Fruit fly (Drosophila melanogaster): ENCODE data around the gene CG4119.

CG4119 gene

dm6 chrX:5649998-5650397, 15.9 kb upstream of the CG4119 start:
- TF ChIP-seq h (optimal IDR thresholded peaks at IDR 0.05) (no peak), Myc (optimal IDR thresholded peaks at IDR 0.05) (no peak), ttk (optimal IDR thresholded peaks at IDR 0.05) (no peak), insv (optimal IDR thresholded peaks at IDR 0.05) (no peak), psq (optimal IDR thresholded peaks at IDR 0.05) (no peak), Sin3A (optimal IDR thresholded peaks at IDR 0.05) (no peak)

- no peak for TF ChIP-seq psq (optimal IDR thresholded peaks at IDR 0.05)
- no peak for TF ChIP-seq h (optimal IDR thresholded peaks at IDR 0.05)
- TF ChIP-seq Sin3A (optimal IDR thresholded peaks at IDR 0.05): no peak
Observed at dm6 chrX:5661971-5662370, 3.9 kb upstream of the CG4119 start.

- no peak for TF ChIP-seq psq (optimal IDR thresholded peaks at IDR 0.05)
- no peak for TF ChIP-seq Myc (optimal IDR thresholded peaks at IDR 0.05)
- TF ChIP-seq ttk (optimal IDR thresholded peaks at IDR 0.05): no peak
- no peak for TF ChIP-seq h (optimal IDR thresholded peaks at IDR 0.05)
- TF ChIP-seq Sin3A (optimal IDR thresholded peaks at IDR 0.05): no peak
- no peak for TF ChIP-seq insv (optimal IDR thresholded peaks at IDR 0.05)
Observed at dm6 chrX:5662761-5663160, 3.1 kb upstream of the CG4119 start, which contains the start of gene OtopLc. TSS of gene OtopLc (minus strand) at chrX:5662861.

- TF ChIP-seq insv (optimal IDR thresholded peaks at IDR 0.05) (no peak), Sin3A (optimal IDR thresholded peaks at IDR 0.05) (no peak), h (optimal IDR thresholded peaks at IDR 0.05) (no peak), ttk (optimal IDR thresholded peaks at IDR 0.05) (no peak), psq (optimal IDR thresholded peaks at IDR 0.05) (no peak), Myc (optimal IDR thresholded peaks at IDR 0.05) (no peak)
Observed at dm6 chrX:5664222-5664621, 1.6 kb upstream of the CG4119 start.

- TF ChIP-seq insv (optimal IDR thresholded peaks at IDR 0.05): no peak
- TF ChIP-seq Sin3A (optimal IDR thresholded peaks at IDR 0.05): no peak
- no peak for TF ChIP-seq psq (optimal IDR thresholded peaks at IDR 0.05)
- no peak for TF ChIP-seq ttk (optimal IDR thresholded peaks at IDR 0.05)
- no peak for TF ChIP-seq h (optimal IDR thresholded peaks at IDR 0.05)
- no peak for TF ChIP-seq Myc (optimal IDR thresholded peaks at IDR 0.05)
Observed at dm6 chrX:5671537-5672029, 5.7 kb downstream of the CG4119 start, which contains the start of gene Rab18. TSS of gene Rab18 (minus strand) at chrX:5671812.

- TF ChIP-seq insv (optimal IDR thresholded peaks at IDR 0.05) (no peak), Myc (optimal IDR thresholded peaks at IDR 0.05) (no peak), psq (optimal IDR thresholded peaks at IDR 0.05) (no peak), ttk (optimal IDR thresholded peaks at IDR 0.05) (no peak), h (optimal IDR thresholded peaks at IDR 0.05) (no peak)
Observed at dm6 chrX:5672243-5673051, 6.6 kb downstream of the CG4119 start, which contains the start of gene RpL35. TSS of gene RpL35 (plus strand) at chrX:5672401.

- TF ChIP-seq psq (optimal IDR thresholded peaks at IDR 0.05) (no peak), insv (optimal IDR thresholded peaks at IDR 0.05) (no peak), h (optimal IDR thresholded peaks at IDR 0.05) (no peak)
Observed at dm6 chrX:5676855-5677254, 11.0 kb downstream of the CG4119 start.

- TF ChIP-seq Sin3A (optimal IDR thresholded peaks at IDR 0.05) (no peak), insv (optimal IDR thresholded peaks at IDR 0.05) (no peak), Myc (optimal IDR thresholded peaks at IDR 0.05) (no peak), h (optimal IDR thresholded peaks at IDR 0.05) (no peak), psq (optimal IDR thresholded peaks at IDR 0.05) (no peak), ttk (optimal IDR thresholded peaks at IDR 0.05) (no peak)
Observed at dm6 chrX:5677400-5678177, 11.7 kb downstream of the CG4119 start.

dm6 chrX:5678178-5678470, 12.3 kb downstream of the CG4119 start:
- no peak for TF ChIP-seq psq (optimal IDR thresholded peaks at IDR 0.05)
- TF ChIP-seq ttk (optimal IDR thresholded peaks at IDR 0.05): no peak
- TF ChIP-seq Myc (optimal IDR thresholded peaks at IDR 0.05): no peak
- TF ChIP-seq insv (optimal IDR thresholded peaks at IDR 0.05): no peak
- TF ChIP-seq h (optimal IDR thresholded peaks at IDR 0.05): no peak
- no peak for TF ChIP-seq Sin3A (optimal IDR thresholded peaks at IDR 0.05)

dm6 chrX:5679079-5679932, 13.5 kb downstream of the CG4119 start:
- TF ChIP-seq ttk (optimal IDR thresholded peaks at IDR 0.05) (no peak), insv (optimal IDR thresholded peaks at IDR 0.05) (no peak), psq (optimal IDR thresholded peaks at IDR 0.05) (no peak), Myc (optimal IDR thresholded peaks at IDR 0.05) (no peak), Sin3A (optimal IDR thresholded peaks at IDR 0.05) (no peak), h (optimal IDR thresholded peaks at IDR 0.05) (no peak)

dm6 chrX:5679933-5680667, 14.2 kb downstream of the CG4119 start, which contains the start of the genes Tre1 and Gr5a:
TSS of gene Tre1 (minus strand) at chrX:5679977.
TSS of gene Gr5a (plus strand) at chrX:5680617.
- TF ChIP-seq ttk (optimal IDR thresholded peaks at IDR 0.05) (no peak), insv (optimal IDR thresholded peaks at IDR 0.05) (no peak), h (optimal IDR thresholded peaks at IDR 0.05) (no peak), Sin3A (optimal IDR thresholded peaks at IDR 0.05) (no peak), Myc (optimal IDR thresholded peaks at IDR 0.05) (no peak), psq (optimal IDR thresholded peaks at IDR 0.05) (no peak)

Measured in Kc167 (cell line).